Worm (Caenorhabditis elegans) whole organism, L1 larva: ENCODE data around the gene F41H10.4.
A peak's percentile ranks its signal among the peaks of the same experiment; 100 is the strongest.

Experiments
- aha-1 ChIP-seq: fragments of 150-350 bp; optimal IDR thresholded peaks from 2 replicates; lab custom pipeline; 2014; ENCODE audit warnings: missing biosample characterization, missing genetic modification characterization
- ceh-82 ChIP-seq, 3 experiments: fragments of 150-350 bp in 1 of 3; sonication (generic microtip) in 2 of 3; optimal IDR thresholded peaks; 2 replicates each; lab custom pipeline; 2014 to 2017; ENCODE audit warnings: missing biosample characterization in 3 of 3, missing genetic modification characterization in 3 of 3
- efl-1 ChIP-seq, 4 experiments: fragments of 150-350 bp; optimal IDR thresholded peaks in 3 of 4; peaks in 1 of 4; 1 replicate in 1 of 4; 2 replicates in 3 of 4; lab custom pipeline; 2014; ENCODE audit warnings: missing biosample characterization in 2 of 4, missing genetic modification characterization in 2 of 4, missing genetic modification reagents in 2 of 4
- egl-27 ChIP-seq, 2 experiments: fragments of 150-350 bp in 1 of 2; sonication (generic microtip); optimal IDR thresholded peaks; 3 replicates each; lab custom pipeline; 2017 to 2018; ENCODE audit warnings: missing biosample characterization in 2 of 2, missing genetic modification characterization in 2 of 2, missing genetic modification reagents in 2 of 2
- elt-2 ChIP-seq: sonication (generic microtip); optimal IDR thresholded peaks from 2 replicates; lab custom pipeline; 2016; ENCODE audit warnings: missing genetic modification characterization, mild to moderate bottlenecking, inconsistent platforms, missing compliant biosample characterization, missing genetic modification reagents
- ets-5 ChIP-seq: fragments of 200-800 bp; sonication (Bioruptor generic); IDR thresholded peaks from 2 replicates; pipeline ENCODE4 v1.3.6; 2022; ENCODE audit warnings: missing genetic modification characterization, missing compliant biosample characterization
- hlh-4 ChIP-seq: sonication (generic microtip); optimal IDR thresholded peaks from 2 replicates; lab custom pipeline; 2016; ENCODE audit warnings: mild to moderate bottlenecking, missing genetic modification characterization, missing compliant biosample characterization
- lin-15B ChIP-seq: fragments of 150-350 bp; sonication (generic microtip); optimal IDR thresholded peaks from 3 replicates; lab custom pipeline; 2014; ENCODE audit warnings: missing biosample characterization, missing genetic modification characterization
- lir-3 ChIP-seq: sonication (generic microtip); optimal IDR thresholded peaks from 2 replicates; lab custom pipeline; 2016; ENCODE audit warnings: mild to moderate bottlenecking, missing genetic modification characterization, moderate library complexity, missing compliant biosample characterization; ENCODE audit not compliant: poor library complexity
- mdl-1 ChIP-seq, 2 experiments: fragments of 150-350 bp; optimal IDR thresholded peaks; 2 replicates each; lab custom pipeline; 2014 to 2017; ENCODE audit warnings: missing biosample characterization in 2 of 2, missing genetic modification characterization in 2 of 2, inconsistent platforms in 1 of 2
- nhr-76 ChIP-seq: sonication (generic microtip); optimal IDR thresholded peaks from 2 replicates; lab custom pipeline; 2017; ENCODE audit warnings: missing biosample characterization, missing genetic modification characterization
- skn-1 ChIP-seq: fragments of 150-350 bp; optimal IDR thresholded peaks from 2 replicates; lab custom pipeline; 2014; ENCODE audit warnings: missing biosample characterization, missing genetic modification characterization
- snpc-4 ChIP-seq: fragments of 150-350 bp; optimal IDR thresholded peaks from 2 replicates; lab custom pipeline; 2014; ENCODE audit warnings: missing biosample characterization, missing genetic modification characterization
- ztf-4 ChIP-seq: fragments of 150-350 bp; optimal IDR thresholded peaks from 2 replicates; lab custom pipeline; 2014; ENCODE audit warnings: missing biosample characterization, missing genetic modification characterization

DNA sequence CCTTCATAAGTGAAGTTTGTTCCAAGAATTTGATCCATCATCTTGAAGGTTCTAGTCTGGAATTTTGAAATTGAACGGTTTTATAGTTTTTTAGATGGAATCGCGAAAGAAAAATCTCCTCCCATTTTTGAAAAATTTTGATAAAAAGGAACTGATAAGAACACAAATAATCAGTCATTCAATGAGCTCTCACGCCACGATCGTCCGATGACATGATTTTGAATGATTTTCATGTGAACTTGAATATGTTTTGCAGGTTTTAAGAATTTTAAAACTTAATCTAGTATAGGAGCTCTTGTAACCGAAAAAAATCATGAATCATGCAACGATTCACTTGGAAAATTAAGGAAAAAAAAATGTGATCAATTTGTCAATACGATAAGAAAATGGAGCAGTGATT, 12.7 kb downstream of the F41H10.4 start, which contains the start of gene elo-5:
- TF ChIP-seq mdl-1 (tag; optimal IDR thresholded peaks at IDR 0.05; lab: Kevin White, UChicago) (no peak), ztf-4 (tag; lab: Kevin White, UChicago) (no peak), lir-3 (tag; lab: Kevin White, UChicago) (no peak), nhr-76 (tag; lab: Kevin White, UChicago) (no peak), skn-1 (tag; lab: Kevin White, UChicago) (no peak), ceh-82 (tag; optimal IDR thresholded peaks at IDR 0.05; lab: Kevin White, UChicago) (no peak), aha-1 (tag; lab: Kevin White, UChicago) (no peak), elt-2 (tag; lab: Kevin White, UChicago) (peak; percentile 55), hlh-4 (no peak), efl-1 (optimal IDR thresholded peaks at IDR 0.05; lab: Kevin White, UChicago) (no peak), efl-1 (GFP tag; optimal IDR thresholded peaks at IDR 0.05 in 1 of 2; lab: Kevin White, UChicago) (no peak), ets-5 (GFP tag; lab: Robert Waterston, UW) (no peak), snpc-4 (no peak), egl-27 (tag; optimal IDR thresholded peaks at IDR 0.05; lab: Kevin White, UChicago) (no peak), lin-15B (no peak)
